Worm (Caenorhabditis elegans): ENCODE data around the gene F53G2.12.

The F53G2.12 gene

DNA sequence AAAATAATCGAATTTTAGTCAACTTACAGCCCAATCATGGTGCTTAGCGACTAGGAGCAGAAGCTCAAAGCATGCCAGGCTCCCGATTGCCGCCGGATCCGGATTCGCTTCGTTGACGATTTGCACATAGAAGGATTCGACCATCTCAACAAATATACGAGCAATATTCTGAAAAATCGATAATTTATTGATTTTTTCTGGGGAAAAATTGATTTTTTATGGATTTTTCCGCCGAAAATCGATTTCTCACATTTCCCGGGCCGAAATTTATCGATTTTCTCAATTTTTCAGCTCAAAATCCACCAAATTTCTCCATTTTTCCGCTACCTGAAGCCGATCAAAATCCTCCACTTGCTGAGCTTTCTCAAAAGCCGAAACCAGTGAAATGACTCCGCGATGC, 10.0 kb downstream of the F53G2.12 start:
- TF ChIP-seq aha-1 (tag) (peak; percentile 87), mdl-1 (tag; optimal IDR thresholded peaks at IDR 0.05) (no peak), ceh-62 (tag; optimal IDR thresholded peaks at IDR 0.05) (no peak), ceh-28 (tag; optimal IDR thresholded peaks at IDR 0.05) (peak; percentile 83), attf-4 (tag; optimal IDR thresholded peaks at IDR 0.05) (no peak)

DNA sequence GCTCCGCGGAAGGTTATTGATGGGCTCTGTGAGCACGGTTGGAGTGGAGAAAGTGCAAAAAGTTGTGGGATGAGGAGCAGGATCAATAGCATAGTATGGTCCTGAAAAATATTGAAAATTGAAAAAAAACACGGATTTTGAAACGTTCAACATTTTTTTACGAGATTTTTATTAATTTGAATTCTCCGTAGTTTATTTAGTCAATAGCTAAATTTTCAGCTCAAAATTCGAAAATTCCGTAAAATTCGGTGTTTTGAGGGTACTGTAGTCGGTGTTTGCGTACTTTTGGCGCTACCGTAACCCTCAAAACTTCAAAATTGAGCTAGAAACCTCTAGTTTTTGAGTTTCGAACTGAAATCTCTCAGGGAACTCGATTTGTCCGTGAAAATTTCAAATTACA, 20.0 kb downstream of the F53G2.12 start, which contains the start of gene pqn-42:
Gene pqn-42 (minus strand): TSS at position 101 of the 400 bp plus-strand sequence.
- no peak for TF ChIP-seq dmd-8 (GFP tag; IDR thresholded peaks at IDR 0.05)
- no peak for TF ChIP-seq lin-1 (GFP tag; IDR thresholded peaks at IDR 0.05)
- TF ChIP-seq F10B5.3 (tag; optimal IDR thresholded peaks at IDR 0.05): no peak
- no peak for TF ChIP-seq arid-1 (GFP tag; conservative IDR thresholded peaks at IDR 0.05)

DNA sequence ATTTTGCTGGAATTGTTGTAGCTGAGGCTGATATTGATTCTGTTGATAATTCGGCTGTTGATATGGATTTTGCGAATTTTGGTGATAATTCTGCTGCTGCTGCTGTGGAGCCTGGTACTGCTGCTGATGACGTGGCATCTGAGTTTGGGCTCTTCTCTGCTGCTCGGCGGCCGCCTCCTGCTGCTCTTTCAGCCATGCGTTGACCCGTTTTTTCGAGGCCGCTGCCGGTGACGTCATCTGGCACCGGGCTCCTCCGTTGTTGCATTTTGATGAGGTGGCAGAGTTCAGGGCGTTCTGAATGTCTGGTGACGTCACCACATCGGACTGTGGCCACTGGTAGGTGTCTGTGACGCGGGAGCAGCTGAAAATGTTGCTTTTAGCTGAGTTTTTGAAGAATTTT, 21.9 kb downstream of the F53G2.12 start:
- TF ChIP-seq set-16 (GFP tag; IDR thresholded peaks at IDR 0.05): peak; percentile 87
- TF ChIP-seq hlh-11 (tag; optimal IDR thresholded peaks at IDR 0.05): no peak

DNA sequence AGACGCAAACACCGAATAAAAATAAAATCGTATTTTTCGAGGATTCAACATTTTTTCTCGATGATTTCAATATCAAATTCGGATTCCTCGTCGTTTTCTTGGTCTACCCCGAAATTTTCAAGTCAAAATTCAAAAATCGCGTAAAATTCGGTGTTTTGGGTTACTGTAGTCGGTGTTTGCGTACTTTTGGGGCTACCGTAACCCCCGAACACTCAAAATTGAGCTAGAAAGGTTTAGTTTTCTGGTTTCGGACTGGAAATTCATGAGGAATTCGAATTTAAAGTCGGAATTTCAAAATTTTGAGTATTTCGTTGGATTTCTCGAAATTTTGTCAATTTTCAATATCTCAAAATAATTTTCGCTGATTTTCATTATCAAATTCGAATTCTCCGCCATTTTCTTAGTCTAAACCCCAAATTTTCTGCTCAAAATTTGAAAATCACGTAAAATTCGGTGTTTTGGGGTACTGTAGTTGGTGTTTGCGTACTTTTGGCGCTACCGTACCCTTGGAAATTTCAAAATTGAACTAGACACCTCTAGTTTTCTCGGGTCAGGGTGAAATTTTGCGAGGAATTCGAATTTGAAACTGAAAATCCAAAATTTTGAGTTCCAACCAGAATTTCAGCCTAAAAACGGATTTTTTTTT, 22.8 kb downstream of the F53G2.12 start:
- TF ChIP-seq daf-19 (GFP tag; conservative IDR thresholded peaks at IDR 0.05): no peak
- peak; percentile 56 for TF ChIP-seq lin-13 (GFP tag; optimal IDR thresholded peaks at IDR 0.05)
- no peak for TF ChIP-seq lin-39 (tag; optimal IDR thresholded peaks at IDR 0.05)
- TF ChIP-seq ceh-44 (GFP tag; IDR thresholded peaks at IDR 0.05): no peak
- no peak for TF ChIP-seq dve-1 (tag; optimal IDR thresholded peaks at IDR 0.05; ENCODE audit: insufficient read depth)
- TF ChIP-seq lsy-2 (tag; optimal IDR thresholded peaks at IDR 0.05): peak in 1 of 2 experiments; percentile 61
- TF ChIP-seq lin-15B (tag; optimal IDR thresholded peaks at IDR 0.05): no peak
- peak; percentile 86 for TF ChIP-seq aha-1 (tag)
- no peak for TF ChIP-seq cey-2 (tag; optimal IDR thresholded peaks at IDR 0.05; ENCODE audit: borderline replicate concordance, insufficient read depth)

DNA sequence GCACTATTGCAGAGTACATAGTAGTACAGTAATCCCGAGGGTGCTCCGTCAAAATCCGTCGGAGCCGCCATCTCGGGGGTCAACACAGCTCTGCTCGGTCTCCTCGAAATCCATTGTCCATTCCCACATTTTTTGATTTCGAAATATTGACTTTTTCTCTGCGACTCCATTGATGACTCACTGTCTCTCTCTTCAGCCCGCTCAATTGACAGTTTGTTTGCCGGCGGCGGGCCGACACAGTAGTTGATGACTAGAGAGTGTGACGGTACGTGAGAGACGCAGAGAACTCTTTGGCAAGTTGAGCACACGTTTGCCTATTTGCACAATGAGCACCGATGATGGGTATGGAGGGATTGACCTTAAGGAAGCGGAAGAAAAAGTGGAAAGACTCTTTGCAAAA, 24.1 kb downstream of the F53G2.12 start:
- TF ChIP-seq tra-1 (GFP tag; IDR thresholded peaks at IDR 0.05) (no peak), attf-4 (tag; optimal IDR thresholded peaks at IDR 0.05) (no peak), mes-2 (tag; optimal IDR thresholded peaks at IDR 0.05; ENCODE audit: poor library complexity, severe bottlenecking) (peak; percentile 12), mxl-2 (GFP tag; conservative IDR thresholded peaks at IDR 0.05) (no peak), D1046.2 (GFP tag; IDR thresholded peaks at IDR 0.05) (no peak), lin-39 (tag; optimal IDR thresholded peaks at IDR 0.05) (no peak), pha-4 (GFP tag; IDR thresholded peaks at IDR 0.05) (no peak; the same call in 1 of the 2 replicates), pha-4 (tag; optimal IDR thresholded peaks at IDR 0.05) (peak; percentile 34), F49E8.2 (tag; optimal IDR thresholded peaks at IDR 0.05; ENCODE audit: borderline replicate concordance) (no peak), lin-13 (GFP tag; optimal IDR thresholded peaks at IDR 0.05) (no peak), spr-1 (tag; optimal IDR thresholded peaks at IDR 0.05) (no peak), lin-1 (GFP tag; IDR thresholded peaks at IDR 0.05) (peak; percentile 66; the same call in 1 of the 2 replicates), jun-1 (tag; optimal IDR thresholded peaks at IDR 0.05) (no peak), set-16 (GFP tag; IDR thresholded peaks at IDR 0.05) (no peak; the same call in 1 of the 2 replicates), dmd-6 (GFP tag; IDR thresholded peaks at IDR 0.05) (peak; percentile 64), ztf-7 (tag; optimal IDR thresholded peaks at IDR 0.05) (no peak), spr-3 (GFP tag; optimal IDR thresholded peaks at IDR 0.05) (no peak), ceh-62 (tag; optimal IDR thresholded peaks at IDR 0.05) (no peak), vab-7 (GFP tag; IDR thresholded peaks at IDR 0.05) (no peak), dmd-9 (GFP tag; IDR thresholded peaks at IDR 0.05) (no peak), zip-2 (tag; optimal IDR thresholded peaks at IDR 0.05) (no peak), sdz-12 (GFP tag; optimal IDR thresholded peaks at IDR 0.05) (no peak), mdt-29 (GFP tag; IDR thresholded peaks at IDR 0.05) (no peak), php-3 (GFP tag; IDR thresholded peaks at IDR 0.05) (no peak), nhr-48 (tag; optimal IDR thresholded peaks at IDR 0.05) (no peak), pqm-1 (tag; optimal IDR thresholded peaks at IDR 0.05) (peak; percentile 72), fkh-10 (GFP tag; optimal IDR thresholded peaks at IDR 0.05) (no peak), tag-97 (GFP tag; IDR thresholded peaks at IDR 0.05) (no peak), R02D3.7 (tag; optimal IDR thresholded peaks at IDR 0.05) (no peak), nhr-237 (tag; optimal IDR thresholded peaks at IDR 0.05) (no peak)
